Worm (Caenorhabditis elegans) whole organism, L4 larva: ENCODE data around the gene nlp-17.

ENCODE experiments used
- T20F7.1 ChIP-seq: fragments of 200-800 bp; sonication (Bioruptor generic); optimal IDR thresholded peaks from 2 replicates; lab custom pipeline; 2018; ENCODE audit warnings: mild to moderate bottlenecking, missing genetic modification characterization, missing compliant biosample characterization
- ZK337.2 ChIP-seq: fragments of 200-800 bp; sonication (Bioruptor generic); IDR thresholded peaks from 2 replicates; pipeline ENCODE4 v1.3.6; 2022; ENCODE audit warnings: missing genetic modification reagents, missing genetic modification characterization, missing compliant biosample characterization
- ama-1 ChIP-seq: fragments of 150-350 bp; optimal IDR thresholded peaks from 2 replicates; lab custom pipeline; 2014; ENCODE audit warnings: inconsistent platforms, mixed read lengths
- dpl-1 ChIP-seq: fragments of 150-350 bp; optimal IDR thresholded peaks from 2 replicates; lab custom pipeline; 2014; ENCODE audit warnings: missing biosample characterization, missing genetic modification reagents, missing genetic modification characterization
- dve-1 ChIP-seq: sonication (generic microtip); optimal IDR thresholded peaks from 2 replicates; lab custom pipeline; 2017; ENCODE audit warnings: antibody characterized with exemption, mild to moderate bottlenecking, missing genetic modification characterization, missing compliant biosample characterization; ENCODE audit not compliant: insufficient read depth
- hlh-30 ChIP-seq: sonication (generic microtip); optimal IDR thresholded peaks from 2 replicates; lab custom pipeline; 2017; ENCODE audit warnings: antibody characterized with exemption, mild to moderate bottlenecking, missing genetic modification characterization, missing compliant biosample characterization; ENCODE audit not compliant: insufficient read depth
- nhr-237 ChIP-seq: sonication (generic microtip); optimal IDR thresholded peaks from 2 replicates; lab custom pipeline; 2017; ENCODE audit warnings: missing biosample characterization, missing genetic modification characterization
- nhr-25 ChIP-seq: sonication (generic microtip); optimal IDR thresholded peaks from 2 replicates; lab custom pipeline; 2017; ENCODE audit warnings: missing genetic modification characterization, mild to moderate bottlenecking, missing compliant biosample characterization, antibody characterized with exemption, moderate library complexity, borderline replicate concordance; ENCODE audit not compliant: insufficient read depth
- saeg-2 ChIP-seq: fragments of 200-800 bp; sonication (Bioruptor generic); IDR thresholded peaks from 2 replicates; pipeline ENCODE4 v1.3.6; 2022; ENCODE audit warnings: missing genetic modification reagents, missing genetic modification characterization, missing compliant biosample characterization
- snpc-4 ChIP-seq: fragments of 150-350 bp; optimal IDR thresholded peaks from 2 replicates; lab custom pipeline; 2014; ENCODE audit warnings: missing biosample characterization, missing genetic modification characterization
- unc-62 ChIP-seq, 3 experiments: fragments of 150-350 bp in 1 of 3; sonication (generic microtip); optimal IDR thresholded peaks in 2 of 3; peaks in 1 of 3; 1 replicate in 1 of 3; 2 replicates in 2 of 3; lab custom pipeline; 2014 to 2017; ENCODE audit warnings: missing biosample characterization in 3 of 3, missing genetic modification characterization in 3 of 3, missing genetic modification reagents in 3 of 3, missing genotype in 1 of 3

DNA sequence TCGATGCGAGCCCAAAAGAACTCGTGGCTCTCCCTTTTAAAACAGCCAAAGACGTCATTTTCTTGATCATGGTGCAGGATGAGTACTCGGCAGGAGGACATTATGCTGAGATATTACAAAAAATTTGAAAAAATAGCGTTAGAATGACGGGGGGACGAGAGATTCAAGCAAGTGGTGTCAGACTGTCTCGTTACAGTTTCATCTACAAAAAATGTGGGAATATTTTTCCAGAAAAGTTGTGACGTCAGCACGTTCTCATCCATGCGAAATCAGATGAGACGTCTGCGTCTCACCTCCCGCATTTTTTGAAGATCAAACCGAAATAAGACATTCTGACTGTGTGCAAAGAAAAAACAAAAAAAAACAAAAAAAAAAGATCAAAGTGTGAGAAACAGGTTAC lies 34.6 kb upstream of the nlp-17 start, which contains the start of gene rsd-2:
- TF ChIP-seq ama-1 (lab: Kevin White, UChicago) (no peak), nhr-237 (no peak), dve-1 (tag; lab: Kevin White, UChicago) (no peak), hlh-30 (tag; lab: Kevin White, UChicago) (no peak), snpc-4 (tag; lab: Kevin White, UChicago) (no peak), nhr-25 (tag; lab: Kevin White, UChicago) (no peak), T20F7.1 (GFP tag; lab: Kevin White, UChicago) (no peak), unc-62 (GFP tag; optimal IDR thresholded peaks at IDR 0.05 in 1 of 2; lab: Kevin White, UChicago) (no peak), unc-62 (tag; optimal IDR thresholded peaks at IDR 0.05; lab: Kevin White, UChicago) (no peak), ZK337.2 (GFP tag; lab: Robert Waterston, UW) (no peak), dpl-1 (GFP tag; lab: Kevin White, UChicago) (no peak), saeg-2 (GFP tag; lab: Robert Waterston, UW) (no peak)
